Fruit fly (Drosophila melanogaster) whole organism, adult: Measurements from ENCODE around the gene teq.

Experiments used
- CG11617 ChIP-seq: fragments of 200-800 bp; sonication (Bioruptor generic); optimal IDR thresholded peaks from 2 replicates; lab custom pipeline; 2017; ENCODE audit warnings: mild to moderate bottlenecking, missing biosample characterization, missing genetic modification reagents, missing genetic modification characterization
- CG12768 ChIP-seq: fragments of 200-800 bp; sonication (Bioruptor generic); optimal IDR thresholded peaks from 2 replicates; lab custom pipeline; 2017; ENCODE audit warnings: missing biosample characterization, missing genetic modification characterization, mild to moderate bottlenecking, moderate library complexity, missing genetic modification reagents
- CG14711 ChIP-seq: fragments of 200-800 bp; sonication (Bioruptor generic); optimal IDR thresholded peaks from 2 replicates; lab custom pipeline; 2018; ENCODE audit warnings: missing biosample characterization, mild to moderate bottlenecking, missing genetic modification characterization, moderate library complexity
- CG1620 ChIP-seq: fragments of 200-800 bp; sonication (Bioruptor generic); optimal IDR thresholded peaks from 2 replicates; lab custom pipeline; 2016; ENCODE audit warnings: missing biosample characterization, missing genetic modification characterization
- CG33017 ChIP-seq: fragments of 200-800 bp; sonication (Bioruptor generic); optimal IDR thresholded peaks from 2 replicates; lab custom pipeline; 2018; ENCODE audit warnings: missing biosample characterization, mild to moderate bottlenecking, missing genetic modification characterization, moderate library complexity
- CG5204 ChIP-seq: fragments of 200-800 bp; sonication (Bioruptor generic); optimal IDR thresholded peaks from 2 replicates; lab custom pipeline; 2016; ENCODE audit warnings: missing biosample characterization, missing genetic modification characterization
- CG7045 ChIP-seq: fragments of 200-800 bp; sonication (Bioruptor generic); optimal IDR thresholded peaks from 2 replicates; lab custom pipeline; 2017; ENCODE audit warnings: missing biosample characterization, mild to moderate bottlenecking, missing genetic modification characterization
- CG7101 ChIP-seq: fragments of 200-800 bp; sonication (Bioruptor generic); optimal IDR thresholded peaks from 2 replicates; lab custom pipeline; 2018; ENCODE audit warnings: missing biosample characterization, mild to moderate bottlenecking, missing genetic modification characterization, moderate library complexity
- Clk ChIP-seq: fragments of 200-800 bp; sonication (Bioruptor generic); optimal IDR thresholded peaks from 2 replicates; lab custom pipeline; 2017; ENCODE audit warnings: missing biosample characterization, missing genetic modification characterization
- Crg-1 ChIP-seq: fragments of 200-800 bp; sonication (Bioruptor generic); optimal IDR thresholded peaks from 2 replicates; lab custom pipeline; 2016; ENCODE audit warnings: missing biosample characterization, missing genetic modification characterization
- Hr96 ChIP-seq: fragments of 200-800 bp; sonication (Bioruptor generic); optimal IDR thresholded peaks from 2 replicates; lab custom pipeline; 2016; ENCODE audit warnings: missing biosample characterization, missing genetic modification characterization
- Mnt ChIP-seq: fragments of 200-800 bp; sonication (Bioruptor generic); optimal IDR thresholded peaks from 2 replicates; lab custom pipeline; 2016; ENCODE audit warnings: missing biosample characterization, mild to moderate bottlenecking, missing genetic modification characterization
- bab1 ChIP-seq: fragments of 200-800 bp; sonication (Bioruptor generic); optimal IDR thresholded peaks from 3 replicates; lab custom pipeline; 2019; ENCODE audit warnings: missing biosample characterization, mild to moderate bottlenecking, missing genetic modification characterization, moderate library complexity
- cic ChIP-seq: fragments of 200-800 bp; sonication (Bioruptor generic); optimal IDR thresholded peaks from 2 replicates; lab custom pipeline; 2017; ENCODE audit warnings: missing biosample characterization, mild to moderate bottlenecking, missing genetic modification characterization, moderate library complexity
- cnc ChIP-seq, 2 experiments: fragments of >200 bp; optimal IDR thresholded peaks; 2 replicates each; lab custom pipeline; 2017
- kay ChIP-seq: fragments of 200-800 bp; sonication (Bioruptor generic); peaks from one replicate; lab custom pipeline; 2016; ENCODE audit warnings: missing biosample characterization, missing genetic modification characterization, borderline replicate concordance
- ovo ChIP-seq: fragments of 200-800 bp; sonication (Bioruptor generic); optimal IDR thresholded peaks from 2 replicates; lab custom pipeline; 2016; ENCODE audit warnings: missing biosample characterization, missing genetic modification characterization
- pad ChIP-seq: fragments of 200-800 bp; sonication (Bioruptor generic); optimal IDR thresholded peaks from 3 replicates; lab custom pipeline; 2017; ENCODE audit warnings: missing biosample characterization, missing genetic modification characterization, mild to moderate bottlenecking, moderate library complexity, missing genetic modification reagents
- tj ChIP-seq: fragments of 200-800 bp; sonication (Bioruptor generic); optimal IDR thresholded peaks from 3 replicates; lab custom pipeline; 2017; ENCODE audit warnings: missing biosample characterization, mild to moderate bottlenecking, missing genetic modification characterization, moderate library complexity
- toe ChIP-seq: fragments of 200-800 bp; sonication (Bioruptor generic); optimal IDR thresholded peaks from 2 replicates; lab custom pipeline; 2016; ENCODE audit warnings: missing biosample characterization, missing genetic modification characterization

The teq gene

DNA sequence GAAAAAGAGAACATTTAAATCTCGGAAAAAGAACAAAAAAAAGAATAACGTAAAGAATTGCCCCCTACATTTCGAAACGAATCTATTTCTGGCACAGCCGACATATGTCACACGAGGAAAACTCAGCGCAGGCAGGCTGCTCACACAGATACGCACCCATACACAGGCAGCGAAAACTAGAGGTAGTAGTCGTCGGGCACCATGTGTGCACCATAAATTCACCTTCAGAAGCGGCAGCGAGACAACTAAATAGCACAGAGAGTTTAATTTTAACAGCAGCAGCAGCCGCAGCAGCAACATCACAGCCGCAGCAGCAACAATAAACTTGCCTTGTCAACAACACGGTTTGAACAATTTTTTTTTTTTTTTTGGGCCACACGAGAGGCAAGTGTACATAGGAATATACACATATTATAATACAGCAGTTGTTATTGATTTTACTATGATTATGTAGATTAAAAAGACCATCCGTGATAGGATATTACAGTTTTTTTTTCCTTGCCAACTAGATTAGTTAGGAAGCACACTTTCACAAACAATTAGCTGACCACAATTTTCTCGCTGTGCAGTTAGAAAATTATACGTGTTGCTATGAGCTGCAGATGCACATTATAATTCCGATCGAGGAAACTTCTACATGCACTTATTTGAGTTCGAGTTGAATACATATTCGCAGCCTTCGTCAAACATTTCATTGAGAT is 39.3 kb downstream of the teq start:
- no peak for TF ChIP-seq CG14711 (tag; lab: Kevin White, UChicago)
- no peak for TF ChIP-seq CG7045
- TF ChIP-seq Clk (GFP tag; lab: Kevin White, UChicago): no peak
- TF ChIP-seq Mnt (GFP tag; lab: Kevin White, UChicago): peak; percentile 2
- no peak for TF ChIP-seq CG7101 (tag; lab: Kevin White, UChicago)

DNA sequence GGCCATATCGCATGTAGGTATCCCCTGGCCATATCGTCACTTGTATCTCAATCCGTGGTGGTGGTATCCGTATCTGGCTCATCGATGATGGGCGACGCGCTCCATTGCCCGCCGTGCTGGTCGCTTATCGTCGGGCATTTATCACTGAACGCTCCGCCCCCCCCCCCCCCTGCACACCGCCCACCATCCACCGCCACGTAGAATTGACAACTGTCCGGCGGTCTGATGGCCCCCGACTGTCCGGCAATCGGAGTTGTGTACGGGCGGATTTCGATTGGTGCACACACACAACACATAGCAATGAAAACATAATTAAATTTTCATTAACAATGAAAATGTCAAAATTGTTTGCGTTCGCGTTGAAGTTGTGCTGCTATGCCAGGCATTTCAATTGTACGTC is 40.0 kb downstream of the teq start:
- TF ChIP-seq CG12768 (GFP tag; lab: Kevin White, UChicago) (no peak), cnc (optimal IDR thresholded peaks at IDR 0.05; lab: Kevin White, UChicago) (no peak), CG7045 (no peak), CG7101 (tag; lab: Kevin White, UChicago) (no peak), Hr96 (no peak), CG33017 (no peak), Crg-1 (GFP tag; lab: Kevin White, UChicago) (no peak), CG14711 (tag; lab: Kevin White, UChicago) (no peak), bab1 (no peak), Clk (GFP tag; lab: Kevin White, UChicago) (no peak), Mnt (GFP tag; lab: Kevin White, UChicago) (no peak), CG1620 (GFP tag; lab: Kevin White, UChicago) (no peak), ovo (no peak), kay (no peak), CG5204 (GFP tag; lab: Kevin White, UChicago) (no peak), cic (GFP tag; lab: Kevin White, UChicago) (no peak), pad (GFP tag; lab: Kevin White, UChicago) (no peak), tj (GFP tag; lab: Kevin White, UChicago) (no peak)

DNA sequence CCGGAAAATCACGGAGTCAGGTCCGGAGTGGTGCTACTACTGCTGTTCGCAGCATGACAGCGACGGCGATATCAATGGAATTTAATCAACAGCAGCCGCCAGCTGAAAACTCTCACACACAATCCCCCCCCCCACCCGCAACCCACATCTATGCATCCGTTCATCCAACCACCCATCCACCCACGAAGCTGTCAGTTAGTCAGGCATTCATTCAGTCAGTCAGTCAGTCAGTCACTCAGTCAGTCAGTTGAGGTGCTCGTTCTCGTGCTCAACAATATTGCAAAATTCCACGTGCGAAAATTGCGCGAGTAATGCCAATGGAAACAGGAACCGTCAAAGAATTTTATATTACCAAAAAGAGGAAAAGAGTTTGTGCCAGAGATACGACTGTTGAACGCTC is 41.2 kb downstream of the teq start:
- TF ChIP-seq kay (no peak), CG11617 (GFP tag; lab: Kevin White, UChicago) (no peak), CG7101 (tag; lab: Kevin White, UChicago) (no peak), Hr96 (no peak), CG14711 (tag; lab: Kevin White, UChicago) (no peak), Clk (GFP tag; lab: Kevin White, UChicago) (no peak), cnc (optimal IDR thresholded peaks at IDR 0.05; lab: Kevin White, UChicago) (no peak), cic (GFP tag; lab: Kevin White, UChicago) (no peak), CG7045 (no peak), pad (GFP tag; lab: Kevin White, UChicago) (no peak)

dm6 chr3L:9119564-9119963 is 45.1 kb downstream of the teq start:
- TF ChIP-seq bab1: no peak
- TF ChIP-seq CG14711 (tag; lab: Kevin White, UChicago): peak; percentile 18
- no peak for TF ChIP-seq Clk (GFP tag; lab: Kevin White, UChicago)
- no peak for TF ChIP-seq cic (GFP tag; lab: Kevin White, UChicago)
- TF ChIP-seq CG11617 (GFP tag; lab: Kevin White, UChicago): no peak
- TF ChIP-seq cnc (optimal IDR thresholded peaks at IDR 0.05; lab: Kevin White, UChicago): no peak

- TF ChIP-seq CG14711 (tag; lab: Kevin White, UChicago): no peak
- no peak for TF ChIP-seq Hr96
- TF ChIP-seq cnc (optimal IDR thresholded peaks at IDR 0.05; lab: Kevin White, UChicago): no peak
- no peak for TF ChIP-seq bab1
- no peak for TF ChIP-seq Crg-1 (GFP tag; lab: Kevin White, UChicago)
- no peak for TF ChIP-seq Clk (GFP tag; lab: Kevin White, UChicago)
- no peak for TF ChIP-seq CG11617 (GFP tag; lab: Kevin White, UChicago)
- no peak for TF ChIP-seq tj (GFP tag; lab: Kevin White, UChicago)
- no peak for TF ChIP-seq CG7045
Measured at dm6 chr3L:9121289-9121688, 46.8 kb downstream of the teq start.

DNA sequence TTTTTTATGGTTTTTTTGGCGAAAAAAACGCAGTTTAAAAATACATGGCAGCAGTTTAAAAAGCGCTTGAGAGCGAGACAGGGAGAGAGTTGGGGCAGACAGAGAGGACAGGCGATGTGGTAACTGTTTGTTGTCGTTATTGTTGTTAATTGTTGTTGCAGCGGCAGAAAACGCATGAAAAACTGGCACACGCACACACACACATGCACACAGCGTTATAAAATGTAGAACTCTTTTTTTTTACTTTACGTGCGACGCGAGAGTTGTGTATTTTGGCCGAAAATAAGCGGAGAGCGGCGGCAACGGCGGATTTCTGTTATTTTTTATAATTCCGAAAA is 50.4 kb downstream of the teq start:
- TF ChIP-seq cic (GFP tag; lab: Kevin White, UChicago): no peak
- no peak for TF ChIP-seq Crg-1 (GFP tag; lab: Kevin White, UChicago)
- no peak for TF ChIP-seq tj (GFP tag; lab: Kevin White, UChicago)
- no peak for TF ChIP-seq toe
- TF ChIP-seq bab1: no peak
- TF ChIP-seq CG7101 (tag; lab: Kevin White, UChicago): no peak
- no peak for TF ChIP-seq CG33017
- TF ChIP-seq Clk (GFP tag; lab: Kevin White, UChicago): no peak
- no peak for TF ChIP-seq CG7045
- TF ChIP-seq CG1620 (GFP tag; lab: Kevin White, UChicago): no peak
- no peak for TF ChIP-seq CG12768 (GFP tag; lab: Kevin White, UChicago)
- TF ChIP-seq CG14711 (tag; lab: Kevin White, UChicago): no peak
- no peak for TF ChIP-seq cnc (optimal IDR thresholded peaks at IDR 0.05; lab: Kevin White, UChicago)
- TF ChIP-seq pad (GFP tag; lab: Kevin White, UChicago): no peak
- no peak for TF ChIP-seq kay
